Fruit fly (Drosophila melanogaster) whole organism, embryonic: ENCODE results near the gene Bili.

ENCODE experiments used
- Adf1 ChIP-seq: fragments of 200-800 bp; sonication (Bioruptor generic); IDR thresholded peaks from 2 replicates; pipeline ENCODE4 v1.3.6; 2022; ENCODE audit warnings: missing biosample characterization, missing genetic modification characterization
- Bgb ChIP-seq: fragments of 200-800 bp; sonication (Bioruptor generic); IDR thresholded peaks from 2 replicates; pipeline ENCODE4 v1.3.6; 2022; ENCODE audit warnings: missing biosample characterization, missing genetic modification characterization; ENCODE audit not compliant: partially characterized antibody
- Blimp-1 ChIP-seq: fragments of 200-800 bp; sonication (Bioruptor generic); optimal IDR thresholded peaks from 3 replicates; lab custom pipeline; 2018; ENCODE audit warnings: missing biosample characterization, missing genetic modification characterization, mild to moderate bottlenecking, moderate library complexity, missing genetic modification reagents
- CG10431 ChIP-seq: fragments of 200-800 bp; sonication (Bioruptor generic); optimal IDR thresholded peaks from 3 replicates; lab custom pipeline; 2018; ENCODE audit warnings: missing biosample characterization, mild to moderate bottlenecking, missing genetic modification characterization
- CG10565 ChIP-seq: fragments of 200-800 bp; sonication (Bioruptor generic); optimal IDR thresholded peaks from 3 replicates; lab custom pipeline; 2016; ENCODE audit warnings: missing biosample characterization, mild to moderate bottlenecking, missing genetic modification characterization
- CG11085 ChIP-seq: fragments of 200-800 bp; sonication (Bioruptor generic); IDR thresholded peaks from 2 replicates; pipeline ENCODE4 v1.3.6; 2022; ENCODE audit warnings: missing biosample characterization, missing genetic modification characterization
- CG11398 ChIP-seq: fragments of 200-800 bp; sonication (Bioruptor generic); optimal IDR thresholded peaks from 2 replicates; lab custom pipeline; 2016; ENCODE audit warnings: missing biosample characterization, missing genetic modification characterization
- CG13775 ChIP-seq: fragments of 200-800 bp; sonication (Bioruptor generic); optimal IDR thresholded peaks from 3 replicates; lab custom pipeline; 2017; ENCODE audit warnings: missing biosample characterization, mild to moderate bottlenecking, missing genetic modification characterization
- CG14050 ChIP-seq: fragments of 200-800 bp; sonication (Bioruptor generic); IDR thresholded peaks from 3 replicates; pipeline ENCODE4 v1.3.6; 2022; ENCODE audit warnings: missing biosample characterization, missing genetic modification characterization
- CG16815 ChIP-seq: fragments of 200-800 bp; sonication (Bioruptor generic); optimal IDR thresholded peaks from 3 replicates; lab custom pipeline; 2017; ENCODE audit warnings: missing biosample characterization, mild to moderate bottlenecking, missing genetic modification characterization
- CG17612 ChIP-seq: fragments of 200-800 bp; sonication (Bioruptor generic); IDR thresholded peaks from 2 replicates; pipeline ENCODE4 v1.3.6; 2022; ENCODE audit warnings: missing biosample characterization, missing genetic modification characterization
- CG2712 ChIP-seq: fragments of 200-800 bp; optimal IDR thresholded peaks from 3 replicates; lab custom pipeline; 2019; ENCODE audit warnings: missing biosample characterization, mild to moderate bottlenecking, missing genetic modification characterization, moderate library complexity
- CG30020 ChIP-seq: fragments of 200-800 bp; optimal IDR thresholded peaks from 2 replicates; lab custom pipeline; 2019; ENCODE audit warnings: missing biosample characterization, mild to moderate bottlenecking, missing genetic modification characterization, moderate library complexity
- CG30403 ChIP-seq: fragments of 200-800 bp; sonication (Bioruptor generic); optimal IDR thresholded peaks from 3 replicates; lab custom pipeline; 2016; ENCODE audit warnings: missing biosample characterization, missing genetic modification characterization
- CG34376 ChIP-seq: fragments of 200-800 bp; sonication (Bioruptor generic); optimal IDR thresholded peaks from 2 replicates; lab custom pipeline; 2018; ENCODE audit warnings: missing biosample characterization, mild to moderate bottlenecking, missing genetic modification characterization
- CG4707 ChIP-seq: fragments of 200-800 bp; sonication (Bioruptor generic); optimal IDR thresholded peaks from 2 replicates; lab custom pipeline; 2018; ENCODE audit warnings: missing biosample characterization, mild to moderate bottlenecking, missing genetic modification characterization, moderate library complexity
- CG8359 ChIP-seq: fragments of 200-800 bp; sonication (Bioruptor generic); optimal IDR thresholded peaks from 2 replicates; lab custom pipeline; 2017; ENCODE audit warnings: missing biosample characterization, mild to moderate bottlenecking, missing genetic modification characterization, borderline replicate concordance
- CG9797 ChIP-seq: fragments of 200-800 bp; sonication (Bioruptor generic); optimal IDR thresholded peaks from 3 replicates; lab custom pipeline; 2018; ENCODE audit warnings: missing biosample characterization, mild to moderate bottlenecking, missing genetic modification characterization
- Ets97D ChIP-seq: fragments of 200-800 bp; sonication (Bioruptor generic); optimal IDR thresholded peaks from 3 replicates; lab custom pipeline; 2016; ENCODE audit warnings: missing biosample characterization, missing genetic modification characterization
- Fer1 ChIP-seq: fragments of 200-800 bp; sonication (Bioruptor generic); optimal IDR thresholded peaks from 2 replicates; lab custom pipeline; 2017; ENCODE audit warnings: missing biosample characterization, mild to moderate bottlenecking, missing genetic modification characterization
- Hmx ChIP-seq: fragments of 200-800 bp; sonication (Bioruptor generic); optimal IDR thresholded peaks from 2 replicates; lab custom pipeline; 2016; ENCODE audit warnings: missing biosample characterization, missing genetic modification characterization
- Hr3 ChIP-seq: fragments of 200-800 bp; sonication (Bioruptor generic); optimal IDR thresholded peaks from 3 replicates; lab custom pipeline; 2016; ENCODE audit warnings: missing biosample characterization, missing genetic modification characterization
- Lim3 ChIP-seq: fragments of 200-800 bp; sonication (Bioruptor generic); IDR thresholded peaks from 2 replicates; pipeline ENCODE4 v1.3.6; 2022; ENCODE audit warnings: missing biosample characterization, missing genetic modification characterization
- Med ChIP-seq: fragments of 200-800 bp; sonication (Bioruptor generic); peaks from one replicate; lab custom pipeline; 2016; ENCODE audit warnings: missing biosample characterization, missing genetic modification characterization, mild to moderate bottlenecking, inconsistent platforms, moderate library complexity
- Nf-YC ChIP-seq: fragments of 200-800 bp; optimal IDR thresholded peaks from 3 replicates; lab custom pipeline; 2019; ENCODE audit warnings: missing biosample characterization, mild to moderate bottlenecking, missing genetic modification characterization, moderate library complexity
- NfI ChIP-seq: fragments of 200-800 bp; sonication (Bioruptor generic); optimal IDR thresholded peaks from 3 replicates; lab custom pipeline; 2018; ENCODE audit warnings: missing biosample characterization, mild to moderate bottlenecking, missing genetic modification characterization, moderate library complexity
- Rfx ChIP-seq: fragments of 200-800 bp; sonication (Bioruptor generic); IDR thresholded peaks from 2 replicates; pipeline ENCODE4 v1.3.6; 2022; ENCODE audit warnings: missing biosample characterization, missing genetic modification characterization
- Spps ChIP-seq: fragments of 200-800 bp; sonication (Bioruptor generic); optimal IDR thresholded peaks from 2 replicates; lab custom pipeline; 2018; ENCODE audit warnings: missing biosample characterization, mild to moderate bottlenecking, missing genetic modification characterization
- az2 ChIP-seq: fragments of 200-800 bp; sonication (Bioruptor generic); optimal IDR thresholded peaks from 3 replicates; lab custom pipeline; 2016; ENCODE audit warnings: missing biosample characterization, missing genetic modification characterization
- cad ChIP-seq: fragments of >200 bp; optimal IDR thresholded peaks from 2 replicates; lab custom pipeline; 2017; ENCODE audit warnings: missing biosample characterization, missing genetic modification characterization
- cg ChIP-seq: fragments of 200-800 bp; sonication (Bioruptor generic); optimal IDR thresholded peaks from 3 replicates; lab custom pipeline; 2019; ENCODE audit warnings: missing biosample characterization, mild to moderate bottlenecking, missing genetic modification characterization, moderate library complexity
- chn ChIP-seq: fragments of 200-800 bp; sonication (Bioruptor generic); optimal IDR thresholded peaks from 2 replicates; lab custom pipeline; 2016; ENCODE audit warnings: missing biosample characterization, missing genetic modification characterization
- dysf ChIP-seq: fragments of 200-800 bp; sonication (Bioruptor generic); IDR thresholded peaks from 3 replicates; pipeline ENCODE4 v1.3.6; 2022; ENCODE audit warnings: missing biosample characterization, missing genetic modification characterization
- emc ChIP-seq: fragments of 200-800 bp; sonication (Bioruptor generic); optimal IDR thresholded peaks from 2 replicates; lab custom pipeline; 2016; ENCODE audit warnings: missing biosample characterization, missing genetic modification characterization
- esg ChIP-seq: fragments of 200-800 bp; sonication (Bioruptor generic); conservative IDR thresholded peaks from 2 replicates; pipeline ENCODE4 v1.3.6; 2022; ENCODE audit warnings: missing biosample characterization, missing genetic modification characterization
- fd64A ChIP-seq: fragments of 200-800 bp; sonication (Bioruptor generic); optimal IDR thresholded peaks from 3 replicates; lab custom pipeline; 2018; ENCODE audit warnings: missing biosample characterization, mild to moderate bottlenecking, missing genetic modification characterization
- gcm2 ChIP-seq: fragments of 200-800 bp; sonication (Bioruptor generic); optimal IDR thresholded peaks from 2 replicates; lab custom pipeline; 2016; ENCODE audit warnings: missing biosample characterization, missing genetic modification characterization
- kah ChIP-seq: fragments of 200-800 bp; sonication (Bioruptor generic); optimal IDR thresholded peaks from 2 replicates; lab custom pipeline; 2018; ENCODE audit warnings: missing biosample characterization, mild to moderate bottlenecking, missing genetic modification characterization
- lov ChIP-seq, 2 experiments: fragments of 200-800 bp in 1 of 2; fragments of >200 bp in 1 of 2; sonication (Bioruptor generic) in 1 of 2; IDR thresholded peaks in 1 of 2; optimal IDR thresholded peaks in 1 of 2; 2 replicates in 1 of 2; 3 replicates in 1 of 2; pipeline versions ENCODE4 v1.3.6 to Lab custom; 2017 to 2022; ENCODE audit warnings: missing biosample characterization in 1 of 2, missing genetic modification characterization in 1 of 2
- onecut ChIP-seq: fragments of 200-800 bp; sonication (Bioruptor generic); IDR thresholded peaks from 2 replicates; pipeline ENCODE4 v1.3.6; 2022; ENCODE audit warnings: missing biosample characterization, missing genetic modification characterization
- pnt ChIP-seq: fragments of 200-800 bp; sonication (Bioruptor generic); optimal IDR thresholded peaks from 3 replicates; lab custom pipeline; 2016; ENCODE audit warnings: missing biosample characterization, missing genetic modification characterization
- prd ChIP-seq, 3 experiments: fragments of >200 bp in 2 of 3; fragments of 200-800 bp in 1 of 3; sonication (Bioruptor generic) in 1 of 3; optimal IDR thresholded peaks in 2 of 3; IDR thresholded peaks in 1 of 3; 2 replicates in 2 of 3; 3 replicates in 1 of 3; pipeline versions ENCODE4 v1.3.6 to Lab custom; 2017 to 2022; ENCODE audit warnings: missing biosample characterization in 1 of 3, missing genetic modification characterization in 1 of 3
- sens-2 ChIP-seq: fragments of 200-800 bp; sonication (Bioruptor generic); IDR thresholded peaks from 2 replicates; pipeline ENCODE4 v1.3.6; 2022; ENCODE audit warnings: missing biosample characterization, missing genetic modification characterization
- sr ChIP-seq: fragments of 200-800 bp; sonication (Bioruptor generic); IDR thresholded peaks from 3 replicates; pipeline ENCODE4 v1.3.6; 2022; ENCODE audit warnings: missing biosample characterization, missing genetic modification characterization
- ssp ChIP-seq: fragments of 200-800 bp; sonication (Bioruptor generic); IDR thresholded peaks from 2 replicates; pipeline ENCODE4 v1.3.6; 2022; ENCODE audit warnings: missing biosample characterization, missing genetic modification characterization
- tgo ChIP-seq: fragments of 200-800 bp; sonication (Bioruptor generic); IDR thresholded peaks from 3 replicates; pipeline ENCODE4 v1.3.6; 2022; ENCODE audit warnings: missing biosample characterization, missing genetic modification characterization
- trem ChIP-seq: fragments of 200-800 bp; optimal IDR thresholded peaks from 3 replicates; lab custom pipeline; 2019; ENCODE audit warnings: missing biosample characterization, mild to moderate bottlenecking, missing genetic modification characterization, moderate library complexity
- unpg ChIP-seq: fragments of 200-800 bp; sonication (Bioruptor generic); optimal IDR thresholded peaks from 3 replicates; lab custom pipeline; 2018; ENCODE audit warnings: missing biosample characterization, mild to moderate bottlenecking, missing genetic modification characterization, moderate library complexity

Gene Bili

dm6 chr3R:25183484-25184442 is 52.7 kb downstream of the Bili start, which contains the start of gene dan (continued):
- TF ChIP-seq onecut (GFP tag; lab: Robert Waterston, UW) (no peak), Bgb (GFP tag; lab: Robert Waterston, UW) (no peak), NfI (GFP tag; lab: Kevin White, UChicago) (no peak), kah (GFP tag; lab: Kevin White, UChicago) (no peak), Spps (no peak), prd (optimal IDR thresholded peaks at IDR 0.05; lab: Kevin White, UChicago) (no peak), prd (GFP tag; IDR thresholded peaks at IDR 0.05; lab: Robert Waterston, UW) (peak; percentile 83), CG17612 (no peak), Ets97D (GFP tag; lab: Kevin White, UChicago) (no peak), Fer1 (peak; percentile 6), Lim3 (GFP tag; lab: Robert Waterston, UW) (no peak), pnt (GFP tag; lab: Kevin White, UChicago) (no peak), lov (optimal IDR thresholded peaks at IDR 0.05; lab: Kevin White, UChicago) (no peak), lov (GFP tag; IDR thresholded peaks at IDR 0.05; lab: Robert Waterston, UW) (no peak), CG11398 (GFP tag; lab: Kevin White, UChicago) (no peak), unpg (GFP tag; lab: Kevin White, UChicago) (peak; percentile 44), CG30403 (GFP tag; lab: Kevin White, UChicago) (peak; percentile 63), esg (GFP tag; lab: Robert Waterston, UW) (0 out of 2 replicates have a peak, but pooled peaks have one; percentile 26), Rfx (GFP tag; lab: Robert Waterston, UW) (no peak), CG34376 (GFP tag; lab: Kevin White, UChicago) (no peak), CG14050 (GFP tag; lab: Robert Waterston, UW) (no peak), cg (GFP tag; lab: Kevin White, UChicago) (no peak), CG11085 (GFP tag; lab: Robert Waterston, UW) (no peak), CG10431 (GFP tag; lab: Kevin White, UChicago) (no peak), Adf1 (GFP tag; lab: Robert Waterston, UW) (no peak), CG9797 (GFP tag; lab: Kevin White, UChicago) (no peak), tgo (no peak), CG8359 (GFP tag; lab: Kevin White, UChicago) (no peak), Nf-YC (tag; lab: Kevin White, UChicago) (peak; percentile 47), CG13775 (GFP tag; lab: Kevin White, UChicago) (peak; percentile 59), fd64A (GFP tag; lab: Kevin White, UChicago) (no peak), cad (GFP tag; lab: Kevin White, UChicago) (no peak), CG10565 (GFP tag; lab: Kevin White, UChicago) (no peak), ssp (GFP tag; lab: Robert Waterston, UW) (no peak), Hmx (GFP tag; lab: Kevin White, UChicago) (no peak), CG2712 (tag; lab: Kevin White, UChicago) (peak; percentile 66), chn (no peak), Hr3 (peak; percentile 48), sr (no peak), CG30020 (tag; lab: Kevin White, UChicago) (no peak), trem (tag; lab: Kevin White, UChicago) (peak; percentile 30), CG16815 (peak; percentile 32), emc (GFP tag; lab: Kevin White, UChicago) (no peak), dysf (GFP tag; lab: Robert Waterston, UW) (0 out of 3 replicates have a peak, but pooled peaks have one; percentile 38), gcm2 (GFP tag; lab: Kevin White, UChicago) (no peak), Blimp-1 (peak; percentile 32), sens-2 (no peak), az2 (GFP tag; lab: Kevin White, UChicago) (peak; percentile 26), CG4707 (no peak), Med (no peak)
